Worm (Caenorhabditis elegans) whole organism, L1 larva: Measurements from ENCODE around the gene rme-1.

Experiments used
- lsy-2 ChIP-seq, 2 experiments: fragments of 150-350 bp; optimal IDR thresholded peaks; 2 replicates each; lab custom pipeline; 2014; ENCODE audit warnings: missing biosample characterization in 2 of 2, missing genetic modification characterization in 2 of 2
- nhr-11 ChIP-seq: fragments of 150-350 bp; optimal IDR thresholded peaks from 2 replicates; lab custom pipeline; 2014; ENCODE audit warnings: missing biosample characterization, missing genetic modification characterization
- nhr-12 ChIP-seq: sonication (generic microtip); optimal IDR thresholded peaks from 2 replicates; lab custom pipeline; 2017; ENCODE audit warnings: missing biosample characterization, missing genetic modification characterization
- nhr-47 ChIP-seq: sonication (generic microtip); optimal IDR thresholded peaks from 2 replicates; lab custom pipeline; 2016; ENCODE audit warnings: mild to moderate bottlenecking, missing genetic modification characterization, moderate library complexity, missing compliant biosample characterization
- nhr-77 ChIP-seq: fragments of 150-350 bp; optimal IDR thresholded peaks from 2 replicates; lab custom pipeline; 2014; ENCODE audit warnings: missing biosample characterization, missing genetic modification characterization
- snpc-4 ChIP-seq: fragments of 150-350 bp; optimal IDR thresholded peaks from 2 replicates; lab custom pipeline; 2014; ENCODE audit warnings: missing biosample characterization, missing genetic modification characterization
- sox-4 ChIP-seq: sonication (generic microtip); optimal IDR thresholded peaks from 2 replicates; lab custom pipeline; 2016; ENCODE audit warnings: missing genetic modification characterization, missing compliant biosample characterization

- no peak for TF ChIP-seq lsy-2 (tag; optimal IDR thresholded peaks at IDR 0.05; lab: Kevin White, UChicago)
- TF ChIP-seq nhr-77 (tag; lab: Kevin White, UChicago) = no peak
- TF ChIP-seq nhr-12 (tag; lab: Kevin White, UChicago) = no peak
- TF ChIP-seq nhr-47 = no peak
- TF ChIP-seq sox-4 = no peak
- TF ChIP-seq nhr-11 = no peak
- TF ChIP-seq snpc-4 (tag; lab: Kevin White, UChicago) = no peak
Measured at ce11 chrV:6213216-6213735, 4.6 kb downstream of the rme-1 start.
